Worm (Caenorhabditis elegans) whole organism, L3 larva: Measurements from ENCODE around the gene max-1.

Experiments
- R02D3.7 ChIP-seq: fragments of 150-350 bp; optimal IDR thresholded peaks from 2 replicates; lab custom pipeline; 2014; ENCODE audit warnings: missing biosample characterization, missing genetic modification characterization
- aly-2 ChIP-seq: fragments of 150-350 bp; optimal IDR thresholded peaks from 2 replicates; lab custom pipeline; 2014; ENCODE audit warnings: missing biosample characterization, missing genetic modification characterization
- ceh-16 ChIP-seq: sonication (generic microtip); optimal IDR thresholded peaks from 2 replicates; lab custom pipeline; 2017; ENCODE audit warnings: missing biosample characterization, missing genetic modification characterization
- ceh-28 ChIP-seq: fragments of 150-350 bp; optimal IDR thresholded peaks from 2 replicates; lab custom pipeline; 2014; ENCODE audit warnings: missing biosample characterization, missing genetic modification reagents, missing genetic modification characterization
- ceh-82 ChIP-seq: fragments of 150-350 bp; optimal IDR thresholded peaks from 2 replicates; lab custom pipeline; 2014; ENCODE audit warnings: missing biosample characterization, missing genetic modification characterization
- ceh-9 ChIP-seq: sonication (generic microtip); optimal IDR thresholded peaks from 2 replicates; lab custom pipeline; 2018; ENCODE audit warnings: missing biosample characterization, missing genetic modification characterization
- daf-12 ChIP-seq: fragments of 150-350 bp; optimal IDR thresholded peaks from 2 replicates; lab custom pipeline; 2014; ENCODE audit warnings: missing biosample characterization, missing genetic modification reagents, missing genetic modification characterization
- egl-5 ChIP-seq: fragments of 150-350 bp; optimal IDR thresholded peaks from 2 replicates; lab custom pipeline; 2017; ENCODE audit warnings: missing biosample characterization, missing genetic modification reagents, missing genetic modification characterization, inconsistent platforms
- elt-1 ChIP-seq: fragments of 150-350 bp; optimal IDR thresholded peaks from 2 replicates; lab custom pipeline; 2014; ENCODE audit warnings: missing biosample characterization, missing genetic modification characterization
- elt-3 ChIP-seq, 3 experiments: fragments of 150-350 bp in 1 of 3; sonication (generic microtip) in 2 of 3; optimal IDR thresholded peaks; 2 replicates in 2 of 3; 4 replicates in 1 of 3; lab custom pipeline; 2014 to 2017; ENCODE audit warnings: missing biosample characterization in 3 of 3, missing genetic modification characterization in 3 of 3
- eor-1 ChIP-seq, 2 experiments: fragments of 150-350 bp; optimal IDR thresholded peaks; 2 replicates each; lab custom pipeline; 2014 to 2018; ENCODE audit warnings: missing biosample characterization in 2 of 2, missing genetic modification characterization in 2 of 2
- fkh-2 ChIP-seq: fragments of 150-350 bp; optimal IDR thresholded peaks from 2 replicates; lab custom pipeline; 2014; ENCODE audit warnings: missing biosample characterization, missing genetic modification reagents, missing genetic modification characterization
- hmg-11 ChIP-seq: sonication (generic microtip); optimal IDR thresholded peaks from 2 replicates; lab custom pipeline; 2016; ENCODE audit warnings: missing genetic modification characterization, missing compliant biosample characterization
- jun-1 ChIP-seq: fragments of 150-350 bp; optimal IDR thresholded peaks from 2 replicates; lab custom pipeline; 2014; ENCODE audit warnings: missing biosample characterization, missing genetic modification reagents, missing genetic modification characterization
- lin-15B ChIP-seq: fragments of 150-350 bp; optimal IDR thresholded peaks from 2 replicates; lab custom pipeline; 2014; ENCODE audit warnings: missing biosample characterization, missing genetic modification characterization
- lin-39 ChIP-seq: fragments of 150-350 bp; optimal IDR thresholded peaks from 2 replicates; lab custom pipeline; 2018; ENCODE audit warnings: missing biosample characterization, missing genetic modification reagents, missing genetic modification characterization
- lsy-12 ChIP-seq: sonication (generic microtip); optimal IDR thresholded peaks from 2 replicates; lab custom pipeline; 2016; ENCODE audit warnings: mild to moderate bottlenecking, missing genetic modification characterization, missing compliant biosample characterization
- mdl-1 ChIP-seq: fragments of 150-350 bp; optimal IDR thresholded peaks from 2 replicates; lab custom pipeline; 2014; ENCODE audit warnings: missing biosample characterization, missing genetic modification characterization
- nhr-11 ChIP-seq: fragments of 150-350 bp; optimal IDR thresholded peaks from 2 replicates; lab custom pipeline; 2014; ENCODE audit warnings: missing biosample characterization, missing genetic modification characterization
- nhr-12 ChIP-seq: fragments of 150-350 bp; optimal IDR thresholded peaks from 2 replicates; lab custom pipeline; 2014; ENCODE audit warnings: missing biosample characterization, missing genetic modification characterization
- nhr-23 ChIP-seq: fragments of 150-350 bp; optimal IDR thresholded peaks from 2 replicates; lab custom pipeline; 2014; ENCODE audit warnings: missing biosample characterization, missing genetic modification reagents, missing genetic modification characterization
- nhr-67 ChIP-seq: fragments of 150-350 bp; optimal IDR thresholded peaks from 2 replicates; lab custom pipeline; 2014; ENCODE audit warnings: missing biosample characterization, missing genetic modification characterization
- nhr-76 ChIP-seq: fragments of 150-350 bp; sonication (generic microtip); optimal IDR thresholded peaks from 5 replicates; lab custom pipeline; 2014; ENCODE audit warnings: missing biosample characterization, missing genetic modification characterization
- nhr-77 ChIP-seq: fragments of 150-350 bp; optimal IDR thresholded peaks from 2 replicates; lab custom pipeline; 2014; ENCODE audit warnings: missing biosample characterization, missing genetic modification characterization
- pha-4 ChIP-seq: fragments of 150-350 bp; optimal IDR thresholded peaks from 2 replicates; lab custom pipeline; 2014; ENCODE audit warnings: missing biosample characterization, missing genetic modification reagents, missing genetic modification characterization
- skn-1 ChIP-seq: fragments of 150-350 bp; optimal IDR thresholded peaks from 2 replicates; lab custom pipeline; 2014; ENCODE audit warnings: missing biosample characterization, missing genetic modification characterization
- snpc-4 ChIP-seq: fragments of 150-350 bp; optimal IDR thresholded peaks from 2 replicates; lab custom pipeline; 2014; ENCODE audit warnings: missing biosample characterization, missing genetic modification characterization
- tbx-2 ChIP-seq: sonication (generic microtip); optimal IDR thresholded peaks from 2 replicates; lab custom pipeline; 2016; ENCODE audit warnings: mild to moderate bottlenecking, missing genetic modification characterization, missing compliant biosample characterization
- unc-39 ChIP-seq: sonication (generic microtip); optimal IDR thresholded peaks from 4 replicates; lab custom pipeline; 2017; ENCODE audit warnings: missing biosample characterization, missing genetic modification characterization
- unc-62 ChIP-seq: fragments of 150-350 bp; sonication (generic microtip); optimal IDR thresholded peaks from 4 replicates; lab custom pipeline; 2014; ENCODE audit warnings: missing biosample characterization, missing genetic modification reagents, missing genetic modification characterization
- zag-1 ChIP-seq: fragments of 150-350 bp; optimal IDR thresholded peaks from 2 replicates; lab custom pipeline; 2014; ENCODE audit warnings: missing biosample characterization, missing genetic modification characterization
- ztf-4 ChIP-seq: fragments of 150-350 bp; optimal IDR thresholded peaks from 2 replicates; lab custom pipeline; 2014; ENCODE audit warnings: missing biosample characterization, missing genetic modification characterization

max-1 gene

ce11 chrV:13071052-13071451, 49.0 kb downstream of the max-1 start, which contains the start of gene C34B4.3:
Gene C34B4.3 (minus strand): TSS chrV:13071152.
- no peak for TF ChIP-seq snpc-4 (tag; lab: Kevin White, UChicago)
- no peak for TF ChIP-seq skn-1 (tag; lab: Kevin White, UChicago)
- TF ChIP-seq mdl-1 (tag; lab: Kevin White, UChicago), result no peak
- no peak for TF ChIP-seq nhr-67 (tag; lab: Kevin White, UChicago)
- no peak for TF ChIP-seq unc-62 (GFP tag; lab: Kevin White, UChicago)

DNA sequence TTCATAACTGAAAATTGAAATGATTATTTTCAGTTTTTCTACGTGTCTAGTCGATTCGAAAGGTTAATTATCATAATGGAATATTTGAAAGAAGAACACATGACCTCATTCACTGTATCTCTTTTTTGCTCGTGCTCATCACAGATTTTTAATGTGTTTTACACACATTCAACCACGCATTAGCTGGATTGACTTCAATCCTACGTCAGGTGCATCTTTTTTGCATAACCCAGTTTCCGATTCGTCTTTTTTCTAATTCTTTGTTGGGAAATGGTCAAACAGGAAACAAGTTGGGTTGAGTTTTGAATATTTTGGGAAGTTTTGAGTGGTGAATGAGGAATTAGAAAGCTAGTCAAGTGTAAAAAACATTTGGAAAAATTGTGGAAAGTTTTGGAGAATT, 49.7 kb downstream of the max-1 start:
- TF ChIP-seq aly-2, result no peak
- TF ChIP-seq nhr-11 (tag; lab: Kevin White, UChicago), result no peak
- no peak for TF ChIP-seq zag-1
- TF ChIP-seq nhr-67 (tag; lab: Kevin White, UChicago), result no peak
- no peak for TF ChIP-seq egl-5 (tag; lab: Kevin White, UChicago)
- TF ChIP-seq daf-12 (tag; lab: Kevin White, UChicago), result no peak
- TF ChIP-seq nhr-77 (tag; lab: Kevin White, UChicago), result no peak
- no peak for TF ChIP-seq lin-39 (tag; lab: Kevin White, UChicago)
- TF ChIP-seq fkh-2 (tag; lab: Kevin White, UChicago), result no peak
- TF ChIP-seq ceh-9 (tag; lab: Kevin White, UChicago), result no peak
- no peak for TF ChIP-seq elt-1

DNA sequence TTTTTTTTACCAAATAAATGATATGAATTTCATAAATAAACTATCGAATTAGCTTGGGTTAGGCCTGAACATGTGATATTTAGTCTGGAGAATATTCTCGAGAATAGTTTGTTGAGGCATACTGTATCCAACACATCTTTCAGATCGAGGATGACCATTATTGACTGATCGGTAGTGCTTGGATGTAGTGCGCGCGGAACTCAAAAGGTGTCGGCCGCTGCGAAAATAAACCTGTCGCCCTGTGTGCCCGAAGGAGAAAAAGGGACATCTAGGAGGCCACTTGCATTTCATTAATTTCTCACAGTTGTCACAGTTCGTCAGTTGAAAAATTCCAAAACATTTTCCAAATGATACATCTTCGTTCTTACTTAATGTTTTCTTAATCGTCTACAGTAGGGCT, 55.9 kb downstream of the max-1 start:
- no peak for TF ChIP-seq unc-39 (tag; lab: Kevin White, UChicago)
- TF ChIP-seq nhr-67 (tag; lab: Kevin White, UChicago), result no peak
- no peak for TF ChIP-seq fkh-2 (tag; lab: Kevin White, UChicago)
- TF ChIP-seq hmg-11 (tag; lab: Kevin White, UChicago), result no peak
- no peak for TF ChIP-seq snpc-4 (tag; lab: Kevin White, UChicago)
- no peak for TF ChIP-seq ceh-82 (tag; lab: Kevin White, UChicago)
- no peak for TF ChIP-seq elt-3 (tag; optimal IDR thresholded peaks at IDR 0.05; lab: Kevin White, UChicago)
- no peak for TF ChIP-seq lin-39 (tag; lab: Kevin White, UChicago)
- no peak for TF ChIP-seq zag-1
- TF ChIP-seq tbx-2 (tag; lab: Kevin White, UChicago), result no peak
- no peak for TF ChIP-seq ceh-16 (tag; lab: Kevin White, UChicago)
- TF ChIP-seq nhr-23 (tag; lab: Kevin White, UChicago), result no peak
- TF ChIP-seq ztf-4, result no peak
- TF ChIP-seq jun-1 (tag; lab: Kevin White, UChicago), result no peak
- no peak for TF ChIP-seq nhr-12
- TF ChIP-seq nhr-77 (tag; lab: Kevin White, UChicago), result no peak

ce11 chrV:13063402-13063801, 56.6 kb downstream of the max-1 start:
- TF ChIP-seq eor-1 (tag; optimal IDR thresholded peaks at IDR 0.05; lab: Kevin White, UChicago) (no peak), nhr-77 (tag; lab: Kevin White, UChicago) (no peak), ceh-28 (tag; lab: Kevin White, UChicago) (no peak)
- TF ChIP-seq, all 47 proteins: peak for 0

ce11 chrV:13061836-13062235, 58.2 kb downstream of the max-1 start, which contains the start of gene F42E8.1:
Gene F42E8.1 (plus strand): TSS chrV:13062136.
- TF ChIP-seq nhr-67 (tag; lab: Kevin White, UChicago) (no peak), jun-1 (tag; lab: Kevin White, UChicago) (no peak), nhr-23 (tag; lab: Kevin White, UChicago) (no peak), nhr-76 (no peak), nhr-77 (tag; lab: Kevin White, UChicago) (no peak), ceh-9 (tag; lab: Kevin White, UChicago) (no peak), pha-4 (no peak)

- TF ChIP-seq ceh-82 (tag; lab: Kevin White, UChicago) (no peak), nhr-12 (no peak), lsy-12 (no peak), lin-15B (tag; lab: Kevin White, UChicago) (no peak), ceh-28 (tag; lab: Kevin White, UChicago) (no peak), R02D3.7 (tag; lab: Kevin White, UChicago) (no peak)
Observed at ce11 chrV:13053635-13054034, 66.4 kb downstream of the max-1 start, which contains the start of gene srr-1. Gene srr-1 (minus strand): TSS chrV:13053735.
